Worm (Caenorhabditis elegans) whole organism, mixed stage, embryonic: ENCODE measurements around the gene exo-1.

Source experiments
- M03D4.4 ChIP-seq: sonication (generic microtip); optimal IDR thresholded peaks from 2 replicates; lab custom pipeline; 2017; ENCODE audit warnings: mild to moderate bottlenecking, missing genetic modification characterization, missing compliant biosample characterization
- bed-3 ChIP-seq: fragments of 200-800 bp; sonication (Bioruptor generic); optimal IDR thresholded peaks from 3 replicates; lab custom pipeline; 2018; ENCODE audit warnings: mild to moderate bottlenecking, missing genetic modification characterization, moderate library complexity, missing compliant biosample characterization
- blmp-1 ChIP-seq: fragments of 150-350 bp; optimal IDR thresholded peaks from 2 replicates; lab custom pipeline; 2014; ENCODE audit warnings: missing biosample characterization, missing genetic modification characterization
- ceh-39 ChIP-seq: fragments of 150-350 bp; optimal IDR thresholded peaks from 2 replicates; lab custom pipeline; 2014; ENCODE audit warnings: missing biosample characterization, missing genetic modification characterization
- ceh-43 ChIP-seq: fragments of 200-800 bp; sonication (Bioruptor generic); optimal IDR thresholded peaks from 2 replicates; lab custom pipeline; 2018; ENCODE audit warnings: mild to moderate bottlenecking, missing genetic modification characterization, moderate library complexity, missing compliant biosample characterization
- ceh-83 ChIP-seq: fragments of 200-800 bp; sonication (Bioruptor generic); optimal IDR thresholded peaks from 2 replicates; lab custom pipeline; 2018; ENCODE audit warnings: mild to moderate bottlenecking, missing genetic modification characterization, missing compliant biosample characterization
- ces-1 ChIP-seq: fragments of 150-350 bp; optimal IDR thresholded peaks from 2 replicates; lab custom pipeline; 2014; ENCODE audit warnings: missing biosample characterization, missing genetic modification reagents, missing genetic modification characterization
- cnd-1 ChIP-seq: fragments of 200-800 bp; sonication (Bioruptor generic); optimal IDR thresholded peaks from 2 replicates; lab custom pipeline; 2018; ENCODE audit warnings: mild to moderate bottlenecking, missing genetic modification characterization, missing compliant biosample characterization
- drap-1 ChIP-seq: fragments of 200-800 bp; sonication (Bioruptor generic); optimal IDR thresholded peaks from 3 replicates; lab custom pipeline; 2018; ENCODE audit warnings: mild to moderate bottlenecking, missing genetic modification characterization, missing compliant biosample characterization
- elt-1 ChIP-seq: sonication (generic microtip); optimal IDR thresholded peaks from 2 replicates; lab custom pipeline; 2017; ENCODE audit warnings: missing genetic modification characterization, mild to moderate bottlenecking, missing compliant biosample characterization, antibody characterized with exemption, moderate library complexity, borderline replicate concordance; ENCODE audit not compliant: insufficient read depth
- elt-3 ChIP-seq: fragments of 150-350 bp; optimal IDR thresholded peaks from 2 replicates; lab custom pipeline; 2014; ENCODE audit warnings: missing biosample characterization, missing genetic modification characterization
- flh-1 ChIP-seq: fragments of 200-800 bp; sonication (Bioruptor generic); optimal IDR thresholded peaks from 2 replicates; lab custom pipeline; 2018; ENCODE audit warnings: mild to moderate bottlenecking, missing genetic modification characterization, moderate library complexity, missing compliant biosample characterization
- ham-2 ChIP-seq: fragments of 200-800 bp; sonication (Bioruptor generic); optimal IDR thresholded peaks from 2 replicates; lab custom pipeline; 2018; ENCODE audit warnings: mild to moderate bottlenecking, missing genetic modification characterization, missing compliant biosample characterization
- hlh-1 ChIP-seq: fragments of 150-350 bp; optimal IDR thresholded peaks from 2 replicates; lab custom pipeline; 2014; ENCODE audit warnings: missing biosample characterization, missing genetic modification reagents, missing genetic modification characterization
- lin-13 ChIP-seq: fragments of 150-350 bp; optimal IDR thresholded peaks from 2 replicates; lab custom pipeline; 2014; ENCODE audit warnings: missing biosample characterization, missing genetic modification characterization
- lin-32 ChIP-seq: fragments of 200-800 bp; sonication (Bioruptor generic); optimal IDR thresholded peaks from 2 replicates; lab custom pipeline; 2018; ENCODE audit warnings: mild to moderate bottlenecking, missing genetic modification characterization, missing compliant biosample characterization
- lsy-2 ChIP-seq: fragments of 150-350 bp; optimal IDR thresholded peaks from 2 replicates; lab custom pipeline; 2014; ENCODE audit warnings: missing biosample characterization, missing genetic modification characterization
- mab-5 ChIP-seq: fragments of 150-350 bp; optimal IDR thresholded peaks from 2 replicates; lab custom pipeline; 2014; ENCODE audit warnings: missing biosample characterization, missing genetic modification characterization
- mep-1 ChIP-seq: fragments of 150-350 bp; optimal IDR thresholded peaks from 2 replicates; lab custom pipeline; 2017; ENCODE audit warnings: missing biosample characterization, missing genetic modification reagents, missing genetic modification characterization, inconsistent platforms
- mls-2 ChIP-seq: sonication (generic microtip); optimal IDR thresholded peaks from 2 replicates; lab custom pipeline; 2016; ENCODE audit warnings: mild to moderate bottlenecking, missing genetic modification characterization, moderate library complexity, missing compliant biosample characterization
- nhr-12 ChIP-seq: fragments of 150-350 bp; optimal IDR thresholded peaks from 2 replicates; lab custom pipeline; 2014; ENCODE audit warnings: missing biosample characterization, missing genetic modification characterization
- nhr-2 ChIP-seq: fragments of 150-350 bp; optimal IDR thresholded peaks from 2 replicates; lab custom pipeline; 2014; ENCODE audit warnings: missing biosample characterization, missing genetic modification characterization
- nhr-237 ChIP-seq: fragments of 150-350 bp; optimal IDR thresholded peaks from 2 replicates; lab custom pipeline; 2014; ENCODE audit warnings: missing biosample characterization, missing genetic modification characterization
- nhr-28 ChIP-seq: fragments of 150-350 bp; optimal IDR thresholded peaks from 2 replicates; lab custom pipeline; 2014; ENCODE audit warnings: missing biosample characterization, missing genetic modification characterization
- nhr-76 ChIP-seq: sonication (generic microtip); optimal IDR thresholded peaks from 2 replicates; lab custom pipeline; 2017; ENCODE audit warnings: missing biosample characterization, missing genetic modification characterization
- pha-4 ChIP-seq: fragments of 150-350 bp; optimal IDR thresholded peaks from 2 replicates; lab custom pipeline; 2018; ENCODE audit warnings: missing biosample characterization, missing genetic modification reagents, missing genetic modification characterization
- sem-2 ChIP-seq: fragments of 200-800 bp; sonication (Bioruptor generic); optimal IDR thresholded peaks from 2 replicates; lab custom pipeline; 2018; ENCODE audit warnings: mild to moderate bottlenecking, missing genetic modification characterization, missing compliant biosample characterization
- snpc-4 ChIP-seq: fragments of 150-350 bp; optimal IDR thresholded peaks from 2 replicates; lab custom pipeline; 2014; ENCODE audit warnings: missing biosample characterization, missing genetic modification characterization
- sptf-1 ChIP-seq: sonication (generic microtip); optimal IDR thresholded peaks from 2 replicates; lab custom pipeline; 2017; ENCODE audit warnings: mild to moderate bottlenecking, missing genetic modification characterization, moderate library complexity, missing compliant biosample characterization
- tbx-8 ChIP-seq: fragments of 200-800 bp; sonication (Bioruptor generic); optimal IDR thresholded peaks from 2 replicates; lab custom pipeline; 2018; ENCODE audit warnings: mild to moderate bottlenecking, missing genetic modification characterization, moderate library complexity, missing compliant biosample characterization
- unc-120 ChIP-seq: sonication (generic microtip); optimal IDR thresholded peaks from 2 replicates; lab custom pipeline; 2017; ENCODE audit warnings: missing genetic modification characterization, missing compliant biosample characterization; ENCODE audit not compliant: poor library complexity, severe bottlenecking
- unc-39 ChIP-seq: fragments of 150-350 bp; optimal IDR thresholded peaks from 2 replicates; lab custom pipeline; 2014; ENCODE audit warnings: missing biosample characterization, missing genetic modification characterization
- unc-62 ChIP-seq: fragments of 150-350 bp; optimal IDR thresholded peaks from 2 replicates; lab custom pipeline; 2014; ENCODE audit warnings: missing biosample characterization, missing genetic modification reagents, missing genetic modification characterization
- zip-8 ChIP-seq: fragments of 150-350 bp; optimal IDR thresholded peaks from 2 replicates; lab custom pipeline; 2014; ENCODE audit warnings: missing biosample characterization, missing genetic modification characterization
- ztf-11 ChIP-seq: fragments of 150-350 bp; optimal IDR thresholded peaks from 2 replicates; lab custom pipeline; 2014; ENCODE audit warnings: missing biosample characterization, missing genetic modification characterization

Gene exo-1

ce11 chrIII:13458978-13459596, 35.8 kb downstream of the exo-1 start, which contains the start of gene tag-164:
Gene tag-164, plus strand, starts transcription at chrIII:13459546.
- TF ChIP-seq flh-1: no peak
- TF ChIP-seq tbx-8 (GFP tag; lab: Kevin White, UChicago): no peak
- no peak for TF ChIP-seq lsy-2
- TF ChIP-seq lin-13 (tag; lab: Kevin White, UChicago): no peak
- TF ChIP-seq ceh-39 (tag; lab: Kevin White, UChicago): no peak
- TF ChIP-seq unc-62 (GFP tag; lab: Kevin White, UChicago): no peak
- no peak for TF ChIP-seq snpc-4 (tag; lab: Kevin White, UChicago)
- no peak for TF ChIP-seq sem-2
- TF ChIP-seq ceh-83 (GFP tag; lab: Kevin White, UChicago): no peak
- TF ChIP-seq elt-3 (tag; lab: Kevin White, UChicago): no peak
- no peak for TF ChIP-seq nhr-2 (tag; lab: Kevin White, UChicago)
- TF ChIP-seq lin-32 (GFP tag; lab: Kevin White, UChicago): no peak
- TF ChIP-seq bed-3: no peak
- TF ChIP-seq mab-5: no peak
- TF ChIP-seq ztf-11 (tag; lab: Kevin White, UChicago): no peak

- no peak for TF ChIP-seq nhr-2 (tag; lab: Kevin White, UChicago)
- no peak for TF ChIP-seq nhr-76 (tag; lab: Kevin White, UChicago)
- no peak for TF ChIP-seq ham-2 (GFP tag; lab: Kevin White, UChicago)
- no peak for TF ChIP-seq ceh-83 (GFP tag; lab: Kevin White, UChicago)
- no peak for TF ChIP-seq flh-1
- no peak for TF ChIP-seq sem-2
- TF ChIP-seq mep-1: no peak
- TF ChIP-seq sptf-1 (tag; lab: Kevin White, UChicago): no peak
- no peak for TF ChIP-seq lin-13 (tag; lab: Kevin White, UChicago)
- no peak for TF ChIP-seq ceh-39 (tag; lab: Kevin White, UChicago)
- TF ChIP-seq pha-4 (tag; lab: Kevin White, UChicago): no peak
- no peak for TF ChIP-seq mls-2 (tag; lab: Kevin White, UChicago)
- TF ChIP-seq ceh-43 (GFP tag; lab: Kevin White, UChicago): no peak
- TF ChIP-seq nhr-28 (tag; lab: Kevin White, UChicago): no peak
- no peak for TF ChIP-seq snpc-4 (tag; lab: Kevin White, UChicago)
- no peak for TF ChIP-seq hlh-1 (tag; lab: Kevin White, UChicago)
- no peak for TF ChIP-seq elt-3 (tag; lab: Kevin White, UChicago)
- no peak for TF ChIP-seq ztf-11 (tag; lab: Kevin White, UChicago)
These were observed 38.2 kb downstream of the exo-1 start for ce11 chrIII:13461535-13461934.

ce11 chrIII:13462138-13462634, 38.9 kb downstream of the exo-1 start, which contains the start of the genes abcf-2 and T27E9.2:
Gene abcf-2, minus strand, starts transcription at chrIII:13462238.
Gene T27E9.2, minus strand, starts transcription at chrIII:13462584.
- no peak for TF ChIP-seq lsy-2
- TF ChIP-seq sptf-1 (tag; lab: Kevin White, UChicago): no peak
- TF ChIP-seq mab-5: no peak
- no peak for TF ChIP-seq elt-1 (tag; lab: Kevin White, UChicago)
- TF ChIP-seq elt-3 (tag; lab: Kevin White, UChicago): no peak
- TF ChIP-seq lin-32 (GFP tag; lab: Kevin White, UChicago): no peak
- TF ChIP-seq ceh-43 (GFP tag; lab: Kevin White, UChicago): no peak
- no peak for TF ChIP-seq unc-39 (tag; lab: Kevin White, UChicago)
- TF ChIP-seq blmp-1 (tag; lab: Kevin White, UChicago): no peak
- TF ChIP-seq nhr-237 (tag; lab: Kevin White, UChicago): no peak
- TF ChIP-seq unc-62 (GFP tag; lab: Kevin White, UChicago): no peak
- TF ChIP-seq sem-2: no peak
- no peak for TF ChIP-seq ceh-83 (GFP tag; lab: Kevin White, UChicago)
- TF ChIP-seq mls-2 (tag; lab: Kevin White, UChicago): no peak
- no peak for TF ChIP-seq ztf-11 (tag; lab: Kevin White, UChicago)
- TF ChIP-seq nhr-2 (tag; lab: Kevin White, UChicago): no peak
- TF ChIP-seq, all 35 proteins: peak for 0

ce11 chrIII:13462965-13463783, 39.9 kb downstream of the exo-1 start, which contains the start of gene ant-1.1:
Gene ant-1.1, plus strand, starts transcription at chrIII:13463163.
- TF ChIP-seq zip-8 (no peak), lin-32 (GFP tag; lab: Kevin White, UChicago) (peak; percentile 16), lsy-2 (peak; percentile 99), mls-2 (tag; lab: Kevin White, UChicago) (peak; percentile 74), bed-3 (peak; percentile 18), nhr-76 (tag; lab: Kevin White, UChicago) (no peak), hlh-1 (tag; lab: Kevin White, UChicago) (peak; percentile 49), ceh-39 (tag; lab: Kevin White, UChicago) (peak; percentile 54), ztf-11 (tag; lab: Kevin White, UChicago) (no peak), nhr-28 (tag; lab: Kevin White, UChicago) (no peak), nhr-237 (tag; lab: Kevin White, UChicago) (peak; percentile 94), lin-13 (tag; lab: Kevin White, UChicago) (peak; percentile 90), mep-1 (peak; percentile 83), ces-1 (GFP tag; lab: Kevin White, UChicago) (peak; percentile 42), ceh-83 (GFP tag; lab: Kevin White, UChicago) (peak; percentile 65), ceh-43 (GFP tag; lab: Kevin White, UChicago) (peak; percentile 37), nhr-12 (tag; lab: Kevin White, UChicago) (no peak), unc-120 (peak; percentile 86), drap-1 (GFP tag; lab: Kevin White, UChicago) (peak; percentile 56), sem-2 (no peak), ham-2 (GFP tag; lab: Kevin White, UChicago) (peak; percentile 6), mab-5 (no peak), M03D4.4 (tag; lab: Kevin White, UChicago) (peak; percentile 50), blmp-1 (tag; lab: Kevin White, UChicago) (no peak), cnd-1 (tag; lab: Kevin White, UChicago) (peak; percentile 21), pha-4 (tag; lab: Kevin White, UChicago) (peak; percentile 91), nhr-2 (tag; lab: Kevin White, UChicago) (peak; percentile 38)
